Fruit fly (Drosophila melanogaster) whole organism, wandering third instar larva: ENCODE measurements around the gene CG31898.

Experiments
- Abd-B ChIP-seq: fragments of >200 bp; optimal IDR thresholded peaks from 2 replicates; lab custom pipeline; 2017; ENCODE audit warnings: missing biosample characterization, missing genetic modification characterization
- CG32264 ChIP-seq: fragments of 200-800 bp; sonication (Bioruptor generic); optimal IDR thresholded peaks from 2 replicates; lab custom pipeline; 2016; ENCODE audit warnings: missing biosample characterization, missing genetic modification characterization
- CG9705 ChIP-seq: fragments of 200-800 bp; sonication (Bioruptor generic); optimal IDR thresholded peaks from 2 replicates; lab custom pipeline; 2018; ENCODE audit warnings: missing biosample characterization, mild to moderate bottlenecking, missing genetic modification characterization
- CrebA ChIP-seq: fragments of 200-800 bp; sonication (Bioruptor generic); optimal IDR thresholded peaks from 2 replicates; lab custom pipeline; 2016; ENCODE audit warnings: missing biosample characterization, mild to moderate bottlenecking, missing genetic modification characterization, borderline replicate concordance
- Dfd ChIP-seq: fragments of >200 bp; optimal IDR thresholded peaks from 2 replicates; lab custom pipeline; 2017; ENCODE audit warnings: missing biosample characterization, missing genetic modification characterization
- Dif ChIP-seq: fragments of 200-275, 200-300 bp; sonication (Bioruptor generic); optimal IDR thresholded peaks from 2 replicates; lab custom pipeline; 2018; ENCODE audit warnings: missing biosample characterization, missing genetic modification characterization; ENCODE audit not compliant: partially characterized antibody
- HLH106 ChIP-seq: fragments of 200-800 bp; optimal IDR thresholded peaks from 3 replicates; lab custom pipeline; 2019; ENCODE audit warnings: missing biosample characterization, mild to moderate bottlenecking, missing genetic modification characterization, moderate library complexity
- Hnf4 ChIP-seq: fragments of 200-800 bp; sonication (Bioruptor generic); optimal IDR thresholded peaks from 2 replicates; lab custom pipeline; 2016; ENCODE audit warnings: missing biosample characterization, mild to moderate bottlenecking, missing genetic modification characterization
- Hr78 ChIP-seq: fragments of >200 bp; optimal IDR thresholded peaks from 2 replicates; lab custom pipeline; 2017; ENCODE audit warnings: missing biosample characterization, missing genetic modification characterization
- Hr83 ChIP-seq: fragments of 200-300 bp; sonication (Bioruptor generic); optimal IDR thresholded peaks from 2 replicates; lab custom pipeline; 2016; ENCODE audit warnings: missing biosample characterization, mild to moderate bottlenecking, missing genetic modification characterization, moderate library complexity; ENCODE audit not compliant: poor library complexity, severe bottlenecking
- Jra ChIP-seq: sonication (Bioruptor generic); optimal IDR thresholded peaks from 2 replicates; lab custom pipeline; 2016; ENCODE audit warnings: missing biosample characterization, missing genetic modification characterization
- Myc ChIP-seq: fragments of >200 bp; optimal IDR thresholded peaks from 2 replicates; lab custom pipeline; 2017
- N ChIP-seq: fragments of >200 bp; optimal IDR thresholded peaks from 2 replicates; lab custom pipeline; 2018; ENCODE audit warnings: missing biosample characterization, missing external identifiers, missing genetic modification characterization
- OdsH ChIP-seq: fragments of 200-800 bp; sonication (Bioruptor generic); optimal IDR thresholded peaks from 2 replicates; lab custom pipeline; 2016; ENCODE audit warnings: missing biosample characterization, mild to moderate bottlenecking, missing genetic modification characterization
- Rel ChIP-seq, 2 experiments: fragments of 200-800 bp; sonication (Bioruptor generic) in 1 of 2; optimal IDR thresholded peaks; 2 replicates in 1 of 2; 3 replicates in 1 of 2; lab custom pipeline; 2016 to 2019; ENCODE audit warnings: mild to moderate bottlenecking in 2 of 2, missing biosample characterization in 2 of 2, missing genetic modification characterization in 2 of 2, moderate library complexity in 1 of 2
- Sp1 ChIP-seq: fragments of 200-800 bp; sonication (Bioruptor generic); optimal IDR thresholded peaks from 3 replicates; lab custom pipeline; 2019; ENCODE audit warnings: missing biosample characterization, mild to moderate bottlenecking, missing genetic modification characterization, moderate library complexity
- Vsx2 ChIP-seq: fragments of 200-300, 225-300 bp; sonication (Bioruptor generic); optimal IDR thresholded peaks from 2 replicates; lab custom pipeline; 2018; ENCODE audit warnings: missing biosample characterization, missing genetic modification characterization; ENCODE audit not compliant: partially characterized antibody
- br ChIP-seq: fragments of 200-800 bp; sonication (Bioruptor generic); optimal IDR thresholded peaks from 2 replicates; lab custom pipeline; 2016; ENCODE audit warnings: missing biosample characterization, missing genetic modification characterization
- brk ChIP-seq: fragments of 200-800 bp; sonication (Bioruptor generic); optimal IDR thresholded peaks from 2 replicates; lab custom pipeline; 2016; ENCODE audit warnings: missing biosample characterization, mild to moderate bottlenecking, missing genetic modification characterization
- dmrt93B ChIP-seq: fragments of 200-800 bp; sonication (Bioruptor generic); optimal IDR thresholded peaks from 2 replicates; lab custom pipeline; 2018; ENCODE audit warnings: missing biosample characterization, mild to moderate bottlenecking, missing genetic modification characterization
- dsf ChIP-seq: sonication (Bioruptor generic); optimal IDR thresholded peaks from 2 replicates; lab custom pipeline; 2016; ENCODE audit warnings: missing biosample characterization, missing genetic modification characterization, borderline replicate concordance
- ey ChIP-seq: fragments of 200-800 bp; sonication (Bioruptor generic); optimal IDR thresholded peaks from 2 replicates; lab custom pipeline; 2016; ENCODE audit warnings: missing biosample characterization, missing genetic modification characterization
- foxo ChIP-seq, 2 experiments: fragments of 200-800 bp; sonication (Bioruptor generic); optimal IDR thresholded peaks; 2 replicates in 1 of 2; 3 replicates in 1 of 2; lab custom pipeline; 2016 to 2017; ENCODE audit warnings: missing biosample characterization in 2 of 2, missing genetic modification characterization in 2 of 2
- fru ChIP-seq: fragments of 200-800 bp; sonication (Bioruptor generic); optimal IDR thresholded peaks from 3 replicates; lab custom pipeline; 2016; ENCODE audit warnings: missing biosample characterization, mild to moderate bottlenecking, missing genetic modification characterization
- h ChIP-seq: fragments of 200-800 bp; sonication (Bioruptor generic); optimal IDR thresholded peaks from 3 replicates; lab custom pipeline; 2016; ENCODE audit warnings: missing biosample characterization, mild to moderate bottlenecking, missing genetic modification characterization
- jim ChIP-seq: fragments of 175-275, 200-325 bp; sonication (Bioruptor generic); optimal IDR thresholded peaks from 2 replicates; lab custom pipeline; 2016; ENCODE audit warnings: missing biosample characterization, mild to moderate bottlenecking, missing genetic modification characterization
- lola ChIP-seq: fragments of >200 bp; optimal IDR thresholded peaks from 2 replicates; lab custom pipeline; 2017; ENCODE audit warnings: missing biosample characterization, missing genetic modification characterization
- pan ChIP-seq: fragments of >200 bp; optimal IDR thresholded peaks from 2 replicates; lab custom pipeline; 2017
- psq ChIP-seq: fragments of 200-800 bp; sonication (Bioruptor generic); optimal IDR thresholded peaks from 3 replicates; lab custom pipeline; 2017; ENCODE audit warnings: missing biosample characterization, mild to moderate bottlenecking, missing genetic modification characterization, moderate library complexity
- rgr ChIP-seq: fragments of 200-800 bp; sonication (Bioruptor generic); optimal IDR thresholded peaks from 3 replicates; lab custom pipeline; 2016; ENCODE audit warnings: missing biosample characterization, mild to moderate bottlenecking, missing genetic modification characterization
- sage ChIP-seq: fragments of 200-800 bp; sonication (Bioruptor generic); optimal IDR thresholded peaks from 2 replicates; lab custom pipeline; 2016; ENCODE audit warnings: missing biosample characterization, mild to moderate bottlenecking, missing genetic modification characterization
- sv ChIP-seq: fragments of 200-800 bp; sonication (Bioruptor generic); optimal IDR thresholded peaks from 3 replicates; lab custom pipeline; 2016; ENCODE audit warnings: missing biosample characterization, missing genetic modification characterization
- tai ChIP-seq: sonication (Bioruptor generic); optimal IDR thresholded peaks from 2 replicates; lab custom pipeline; 2016; ENCODE audit warnings: missing biosample characterization, missing genetic modification characterization
- woc ChIP-seq: sonication (Bioruptor generic); optimal IDR thresholded peaks from 2 replicates; lab custom pipeline; 2016; ENCODE audit warnings: missing biosample characterization, mild to moderate bottlenecking, missing genetic modification characterization

Gene CG31898

dm6 chr2L:8362273-8362954 lies 37.8 kb upstream of the CG31898 start, which contains the start of gene CG7627:
CG7627 (minus strand) TSS chr2L:8362469.
- peak; percentile 63 for TF ChIP-seq tai (GFP tag; lab: Kevin White, UChicago)
- no peak for TF ChIP-seq Myc (lab: Kevin White, UChicago)
- TF ChIP-seq brk (GFP tag; lab: Kevin White, UChicago), result peak; percentile 72
- peak; percentile 82 for TF ChIP-seq psq
- peak; percentile 90 for TF ChIP-seq ey (GFP tag; lab: Kevin White, UChicago)
- TF ChIP-seq Jra (GFP tag; lab: Kevin White, UChicago), result peak; percentile 83
- TF ChIP-seq Hr83 (GFP tag; lab: Kevin White, UChicago), result peak; percentile 49
- peak; percentile 48 for TF ChIP-seq sage (GFP tag; lab: Kevin White, UChicago)
- no peak for TF ChIP-seq N (GFP tag; lab: Kevin White, UChicago)
- TF ChIP-seq HLH106 (tag; lab: Kevin White, UChicago), result peak; percentile 80
- no peak for TF ChIP-seq jim (GFP tag; lab: Kevin White, UChicago)
- TF ChIP-seq Vsx2 (GFP tag; lab: Kevin White, UChicago), result peak; percentile 49
- TF ChIP-seq rgr (GFP tag; lab: Kevin White, UChicago), result peak; percentile 86
- TF ChIP-seq woc (GFP tag; lab: Kevin White, UChicago), result peak; percentile 93
- peak; percentile 91 for TF ChIP-seq OdsH (GFP tag; lab: Kevin White, UChicago)
- TF ChIP-seq Dif (GFP tag; lab: Kevin White, UChicago), result peak; percentile 33
- TF ChIP-seq sv, result peak; percentile 66
- TF ChIP-seq Dfd (GFP tag; lab: Kevin White, UChicago), result no peak
- peak in 1 of 2 experiments; percentile 90 for TF ChIP-seq foxo (GFP tag; optimal IDR thresholded peaks at IDR 0.05; lab: Kevin White, UChicago)
- TF ChIP-seq dmrt93B (GFP tag; lab: Kevin White, UChicago), result peak; percentile 66
- TF ChIP-seq fru, result peak; percentile 89
- TF ChIP-seq CG32264 (GFP tag; lab: Kevin White, UChicago), result peak; percentile 62
- TF ChIP-seq CrebA (GFP tag; lab: Kevin White, UChicago), result no peak
- TF ChIP-seq Rel (GFP tag; optimal IDR thresholded peaks at IDR 0.05; lab: Kevin White, UChicago), result no peak
- peak; percentile 41 for TF ChIP-seq Rel (tag; optimal IDR thresholded peaks at IDR 0.05; lab: Kevin White, UChicago)
- TF ChIP-seq CG9705, result peak; percentile 53
- peak; percentile 86 for TF ChIP-seq Hnf4 (GFP tag; lab: Kevin White, UChicago)
- no peak for TF ChIP-seq lola (GFP tag; lab: Kevin White, UChicago)
- peak; percentile 85 for TF ChIP-seq br (GFP tag; lab: Kevin White, UChicago)
- TF ChIP-seq h (GFP tag; lab: Kevin White, UChicago), result peak; percentile 89
- no peak for TF ChIP-seq pan (lab: Kevin White, UChicago)
- peak; percentile 74 for TF ChIP-seq Sp1 (GFP tag; lab: Kevin White, UChicago)
- no peak for TF ChIP-seq Abd-B (GFP tag; lab: Kevin White, UChicago)
- TF ChIP-seq, all 38 proteins: peak for 24

dm6 chr2L:8362955-8363285 lies 37.3 kb upstream of the CG31898 start:
- TF ChIP-seq Dfd (GFP tag; lab: Kevin White, UChicago), result no peak
- TF ChIP-seq Jra (GFP tag; lab: Kevin White, UChicago), result no peak
- TF ChIP-seq psq, result no peak
- no peak for TF ChIP-seq Sp1 (GFP tag; lab: Kevin White, UChicago)
- no peak for TF ChIP-seq Hr78 (GFP tag; lab: Kevin White, UChicago)
- TF ChIP-seq, all 38 proteins: peak for 0

- peak; percentile 36 for TF ChIP-seq rgr (GFP tag; lab: Kevin White, UChicago)
- TF ChIP-seq Hnf4 (GFP tag; lab: Kevin White, UChicago), result peak; percentile 32
- no peak for TF ChIP-seq HLH106 (tag; lab: Kevin White, UChicago)
- peak; percentile 62 for TF ChIP-seq Myc (lab: Kevin White, UChicago)
- TF ChIP-seq tai (GFP tag; lab: Kevin White, UChicago), result peak; percentile 48
- peak; percentile 7 for TF ChIP-seq woc (GFP tag; lab: Kevin White, UChicago)
- TF ChIP-seq CG9705, result peak; percentile 9
- peak; percentile 58 for TF ChIP-seq h (GFP tag; lab: Kevin White, UChicago)
- TF ChIP-seq fru, result peak; percentile 20
- TF ChIP-seq lola (GFP tag; lab: Kevin White, UChicago), result no peak
- peak; percentile 38 for TF ChIP-seq brk (GFP tag; lab: Kevin White, UChicago)
- TF ChIP-seq Sp1 (GFP tag; lab: Kevin White, UChicago), result peak; percentile 58
- TF ChIP-seq Rel (GFP tag; optimal IDR thresholded peaks at IDR 0.05; lab: Kevin White, UChicago), result no peak
- peak; percentile 3 for TF ChIP-seq Rel (tag; optimal IDR thresholded peaks at IDR 0.05; lab: Kevin White, UChicago)
- TF ChIP-seq dsf (GFP tag; lab: Kevin White, UChicago), result no peak
- TF ChIP-seq OdsH (GFP tag; lab: Kevin White, UChicago), result no peak
- no peak for TF ChIP-seq Vsx2 (GFP tag; lab: Kevin White, UChicago)
These were observed 35.9 kb upstream of the CG31898 start, which contains the start of the genes RpS13 and CSN8 for dm6 chr2L:8364006-8364956. RpS13 (minus strand) TSS chr2L:8364662. CSN8 (plus strand) TSS chr2L:8364855.
